Fruit fly (Drosophila melanogaster) whole organism, embryonic: ENCODE results near the gene AstA.

ENCODE experiments used
- Bteb2 ChIP-seq: fragments of 200-800 bp; sonication (Bioruptor generic); optimal IDR thresholded peaks from 2 replicates; lab custom pipeline; 2016; ENCODE audit warnings: missing biosample characterization, missing genetic modification characterization
- CG10147 ChIP-seq: fragments of 200-800 bp; sonication (Bioruptor generic); optimal IDR thresholded peaks from 2 replicates; lab custom pipeline; 2019; ENCODE audit warnings: missing biosample characterization, mild to moderate bottlenecking, missing genetic modification characterization, moderate library complexity
- CG11560 ChIP-seq: fragments of 200-800 bp; sonication (Bioruptor generic); IDR thresholded peaks from 3 replicates; pipeline ENCODE4 v1.3.6; 2022; ENCODE audit warnings: missing biosample characterization, missing genetic modification characterization
- CG11696 ChIP-seq: fragments of 200-800 bp; sonication (Bioruptor generic); IDR thresholded peaks from 2 replicates; pipeline ENCODE4 v1.3.6; 2022; ENCODE audit warnings: missing biosample characterization, missing genetic modification characterization
- CG12219 ChIP-seq: fragments of 200-800 bp; sonication (Bioruptor generic); optimal IDR thresholded peaks from 3 replicates; lab custom pipeline; 2018; ENCODE audit warnings: missing biosample characterization, mild to moderate bottlenecking, missing genetic modification characterization
- CG14441 ChIP-seq: fragments of 200-800 bp; sonication (Bioruptor generic); IDR thresholded peaks from 2 replicates; pipeline ENCODE4 v1.3.6; 2022; ENCODE audit warnings: missing biosample characterization, missing genetic modification characterization
- CG14710 ChIP-seq: fragments of 200-800 bp; sonication (Bioruptor generic); optimal IDR thresholded peaks from 3 replicates; lab custom pipeline; 2019; ENCODE audit warnings: missing biosample characterization, mild to moderate bottlenecking, missing genetic modification characterization, moderate library complexity
- CG14860 ChIP-seq: fragments of 200-800 bp; sonication (Bioruptor generic); IDR thresholded peaks from 3 replicates; pipeline ENCODE4 v1.3.6; 2022; ENCODE audit warnings: missing biosample characterization, missing genetic modification characterization; ENCODE audit not compliant: partially characterized antibody
- CG15073 ChIP-seq: fragments of 200-800 bp; sonication (Bioruptor generic); optimal IDR thresholded peaks from 2 replicates; lab custom pipeline; 2016; ENCODE audit warnings: missing biosample characterization, missing genetic modification characterization
- CG1647 ChIP-seq: fragments of 200-800 bp; sonication (Bioruptor generic); optimal IDR thresholded peaks from 3 replicates; lab custom pipeline; 2016; ENCODE audit warnings: missing biosample characterization, missing genetic modification characterization
- CG16779 ChIP-seq: fragments of 200-800 bp; sonication (Bioruptor generic); IDR thresholded peaks from 2 replicates; pipeline ENCODE4 v1.3.6; 2022; ENCODE audit warnings: missing biosample characterization, missing genetic modification characterization
- CG17328 ChIP-seq: fragments of 200-800 bp; sonication (Bioruptor generic); IDR thresholded peaks from 2 replicates; pipeline ENCODE4 v1.3.6; 2022; ENCODE audit warnings: missing biosample characterization, missing genetic modification characterization
- CG17829 ChIP-seq: fragments of 200-800 bp; optimal IDR thresholded peaks from 2 replicates; lab custom pipeline; 2019; ENCODE audit warnings: missing biosample characterization, mild to moderate bottlenecking, missing genetic modification characterization, moderate library complexity
- CG2712 ChIP-seq: fragments of 200-800 bp; optimal IDR thresholded peaks from 3 replicates; lab custom pipeline; 2019; ENCODE audit warnings: missing biosample characterization, mild to moderate bottlenecking, missing genetic modification characterization, moderate library complexity
- CG3163 ChIP-seq: fragments of 200-800 bp; sonication (Bioruptor generic); optimal IDR thresholded peaks from 3 replicates; lab custom pipeline; 2016; ENCODE audit warnings: missing biosample characterization, missing genetic modification characterization
- CG3847 ChIP-seq: fragments of 200-800 bp; sonication (Bioruptor generic); IDR thresholded peaks from 2 replicates; pipeline ENCODE4 v1.3.6; 2022; ENCODE audit warnings: missing biosample characterization, missing genetic modification characterization
- CG6689 ChIP-seq: fragments of 200-800 bp; sonication (Bioruptor generic); IDR thresholded peaks from 2 replicates; pipeline ENCODE4 v1.3.6; 2022; ENCODE audit warnings: missing biosample characterization, missing genetic modification characterization
- CG7963 ChIP-seq: fragments of 200-800 bp; sonication (Bioruptor generic); IDR thresholded peaks from 3 replicates; pipeline ENCODE4 v1.3.6; 2022; ENCODE audit warnings: missing biosample characterization, missing genetic modification characterization; ENCODE audit not compliant: partially characterized antibody
- CG8089 ChIP-seq: fragments of 200-800 bp; sonication (Bioruptor generic); optimal IDR thresholded peaks from 3 replicates; lab custom pipeline; 2016; ENCODE audit warnings: missing biosample characterization, missing genetic modification characterization
- Dad ChIP-seq: fragments of 200-800 bp; sonication (Bioruptor generic); optimal IDR thresholded peaks from 3 replicates; lab custom pipeline; 2016; ENCODE audit warnings: missing biosample characterization, missing genetic modification characterization
- Doc2 ChIP-seq: fragments of 200-800 bp; sonication (Bioruptor generic); IDR thresholded peaks from 2 replicates; pipeline ENCODE4 v1.3.6; 2022; ENCODE audit warnings: missing biosample characterization, missing genetic modification characterization
- Eip74EF ChIP-seq, 2 experiments: fragments of 200-800 bp in 1 of 2; fragments of >200 bp in 1 of 2; sonication (Bioruptor generic) in 1 of 2; optimal IDR thresholded peaks; 2 replicates each; lab custom pipeline; 2017 to 2019; ENCODE audit warnings: missing biosample characterization in 2 of 2, missing genetic modification characterization in 2 of 2, mild to moderate bottlenecking in 1 of 2, moderate library complexity in 1 of 2
- Kr ChIP-seq: fragments of 200-800 bp; sonication (Bioruptor generic); optimal IDR thresholded peaks from 2 replicates; lab custom pipeline; 2017; ENCODE audit warnings: missing biosample characterization, mild to moderate bottlenecking, missing genetic modification characterization
- Med ChIP-seq: fragments of 200-800 bp; sonication (Bioruptor generic); peaks from one replicate; lab custom pipeline; 2016; ENCODE audit warnings: missing biosample characterization, missing genetic modification characterization, mild to moderate bottlenecking, inconsistent platforms, moderate library complexity
- NK7.1 ChIP-seq: fragments of 200-800 bp; sonication (Bioruptor generic); optimal IDR thresholded peaks from 3 replicates; lab custom pipeline; 2016; ENCODE audit warnings: missing biosample characterization, missing genetic modification characterization
- Nf-YB ChIP-seq: fragments of 200-800 bp; sonication (Bioruptor generic); optimal IDR thresholded peaks from 3 replicates; lab custom pipeline; 2019; ENCODE audit warnings: missing biosample characterization, mild to moderate bottlenecking, missing genetic modification characterization, moderate library complexity
- Oaz ChIP-seq: fragments of 200-800 bp; sonication (Bioruptor generic); IDR thresholded peaks from 2 replicates; pipeline ENCODE4 v1.3.6; 2022; ENCODE audit warnings: missing biosample characterization, missing genetic modification characterization
- Pdp1 ChIP-seq, 2 experiments: fragments of 200-800 bp; sonication (Bioruptor generic); optimal IDR thresholded peaks; 3 replicates each; lab custom pipeline; 2016; ENCODE audit warnings: missing biosample characterization in 2 of 2, missing genetic modification characterization in 2 of 2, mild to moderate bottlenecking in 1 of 2, moderate library complexity in 1 of 2
- Rfx ChIP-seq: fragments of 200-800 bp; sonication (Bioruptor generic); IDR thresholded peaks from 2 replicates; pipeline ENCODE4 v1.3.6; 2022; ENCODE audit warnings: missing biosample characterization, missing genetic modification characterization
- Scr ChIP-seq: fragments of 200-800 bp; sonication (Bioruptor generic); IDR thresholded peaks from 2 replicates; pipeline ENCODE4 v1.3.6; 2022; ENCODE audit warnings: missing biosample characterization, missing genetic modification characterization; ENCODE audit not compliant: partially characterized antibody
- Trl ChIP-seq, 3 experiments: fragments of >200 bp in 2 of 3; fragments of 200-800 bp in 1 of 3; sonication (Bioruptor generic) in 1 of 3; optimal IDR thresholded peaks; 2 replicates in 1 of 3; 3 replicates in 2 of 3; lab custom pipeline; 2016 to 2017; ENCODE audit warnings: missing biosample characterization in 1 of 3, missing genetic modification characterization in 1 of 3
- Usf ChIP-seq: fragments of 200-800 bp; sonication (Bioruptor generic); optimal IDR thresholded peaks from 2 replicates; lab custom pipeline; 2017; ENCODE audit warnings: missing genotype, missing biosample characterization, missing genetic modification characterization
- ab ChIP-seq: fragments of 200-800 bp; sonication (Bioruptor generic); optimal IDR thresholded peaks from 2 replicates; lab custom pipeline; 2016; ENCODE audit warnings: missing biosample characterization, missing genetic modification characterization
- al ChIP-seq: fragments of 200-800 bp; sonication (Bioruptor generic); IDR thresholded peaks from 2 replicates; pipeline ENCODE4 v1.3.6; 2022; ENCODE audit warnings: missing biosample characterization, missing genetic modification characterization
- aop ChIP-seq: fragments of 200-800 bp; sonication (Bioruptor generic); IDR thresholded peaks from 2 replicates; pipeline ENCODE4 v1.3.6; 2022; ENCODE audit warnings: missing biosample characterization, missing genetic modification characterization
- ase ChIP-seq: fragments of 200-800 bp; sonication (Bioruptor generic); IDR thresholded peaks from 3 replicates; pipeline ENCODE4 v1.3.6; 2022; ENCODE audit warnings: missing biosample characterization, missing genetic modification characterization
- fd102C ChIP-seq: fragments of 200-800 bp; sonication (Bioruptor generic); optimal IDR thresholded peaks from 2 replicates; lab custom pipeline; 2018; ENCODE audit warnings: missing biosample characterization, mild to moderate bottlenecking, missing genetic modification characterization, moderate library complexity
- fd3F ChIP-seq: fragments of 200-800 bp; sonication (Bioruptor generic); optimal IDR thresholded peaks from 2 replicates; lab custom pipeline; 2018; ENCODE audit warnings: missing biosample characterization, mild to moderate bottlenecking, missing genetic modification characterization, moderate library complexity
- gce ChIP-seq: fragments of 200-800 bp; sonication (Bioruptor generic); IDR thresholded peaks from 3 replicates; pipeline ENCODE4 v1.3.6; 2022; ENCODE audit warnings: missing biosample characterization, missing genetic modification characterization
- gsb-n ChIP-seq: fragments of 200-800 bp; sonication (Bioruptor generic); optimal IDR thresholded peaks from 3 replicates; lab custom pipeline; 2018; ENCODE audit warnings: missing biosample characterization, mild to moderate bottlenecking, missing genetic modification characterization
- lov ChIP-seq, 2 experiments: fragments of 200-800 bp in 1 of 2; fragments of >200 bp in 1 of 2; sonication (Bioruptor generic) in 1 of 2; IDR thresholded peaks in 1 of 2; optimal IDR thresholded peaks in 1 of 2; 2 replicates in 1 of 2; 3 replicates in 1 of 2; pipeline versions ENCODE4 v1.3.6 to Lab custom; 2017 to 2022; ENCODE audit warnings: missing biosample characterization in 1 of 2, missing genetic modification characterization in 1 of 2
- maf-S ChIP-seq: fragments of 200-800 bp; sonication (Bioruptor generic); optimal IDR thresholded peaks from 2 replicates; lab custom pipeline; 2016; ENCODE audit warnings: missing biosample characterization, missing genetic modification characterization
- mld ChIP-seq: fragments of 200-800 bp; sonication (Bioruptor generic); IDR thresholded peaks from 3 replicates; pipeline ENCODE4 v1.3.6; 2022; ENCODE audit warnings: missing biosample characterization, missing genetic modification characterization; ENCODE audit not compliant: partially characterized antibody
- odd ChIP-seq: fragments of 200-800 bp; sonication (Bioruptor generic); optimal IDR thresholded peaks from 2 replicates; lab custom pipeline; 2017; ENCODE audit warnings: missing biosample characterization, mild to moderate bottlenecking, missing genetic modification characterization
- pita ChIP-seq: fragments of 200-800 bp; sonication (Bioruptor generic); optimal IDR thresholded peaks from 2 replicates; lab custom pipeline; 2017; ENCODE audit warnings: missing biosample characterization, mild to moderate bottlenecking, missing genetic modification characterization
- sd ChIP-seq: fragments of 200-800 bp; sonication (Bioruptor generic); optimal IDR thresholded peaks from 3 replicates; lab custom pipeline; 2018; ENCODE audit warnings: missing biosample characterization, mild to moderate bottlenecking, missing genetic modification characterization, moderate library complexity
- slou ChIP-seq: fragments of 200-800 bp; sonication (Bioruptor generic); optimal IDR thresholded peaks from 3 replicates; lab custom pipeline; 2016; ENCODE audit warnings: missing biosample characterization, missing genetic modification characterization
- ssp ChIP-seq: fragments of 200-800 bp; sonication (Bioruptor generic); IDR thresholded peaks from 2 replicates; pipeline ENCODE4 v1.3.6; 2022; ENCODE audit warnings: missing biosample characterization, missing genetic modification characterization
- trem ChIP-seq: fragments of 200-800 bp; optimal IDR thresholded peaks from 3 replicates; lab custom pipeline; 2019; ENCODE audit warnings: missing biosample characterization, mild to moderate bottlenecking, missing genetic modification characterization, moderate library complexity

AstA gene

dm6 chr3R:24787042-24787565 is 22.2 kb upstream of the AstA start, which contains the start of gene CG5805 (continued):
- TF ChIP-seq CG2712 (tag; lab: Kevin White, UChicago) (peak; percentile 70), Doc2 (GFP tag; lab: Robert Waterston, UW) (0 out of 2 replicates have a peak, but pooled peaks have one; percentile 44), Trl (optimal IDR thresholded peaks at IDR 0.05; lab: Kevin White, UChicago) (peak in 1 of 2 experiments; percentile 18), Trl (GFP tag; optimal IDR thresholded peaks at IDR 0.05; lab: Kevin White, UChicago) (peak; percentile 71), CG12219 (GFP tag; lab: Kevin White, UChicago) (peak; percentile 79), Oaz (GFP tag; lab: Robert Waterston, UW) (peak; percentile 55), CG6689 (peak; percentile 70), NK7.1 (peak; percentile 70), trem (tag; lab: Kevin White, UChicago) (peak; percentile 71), CG3163 (GFP tag; lab: Kevin White, UChicago) (peak; percentile 85), CG17829 (peak; percentile 65), odd (GFP tag; lab: Kevin White, UChicago) (peak; percentile 84), CG7963 (GFP tag; lab: Robert Waterston, UW) (no peak), Nf-YB (GFP tag; lab: Kevin White, UChicago) (no peak), CG3847 (peak; percentile 90), Rfx (GFP tag; lab: Robert Waterston, UW) (peak; percentile 94), gce (peak; percentile 71; the same call in 1 of the 3 replicates), al (GFP tag; lab: Robert Waterston, UW) (peak; percentile 84), ssp (GFP tag; lab: Robert Waterston, UW) (peak; percentile 52; the same call in 1 of the 2 replicates), mld (GFP tag; lab: Robert Waterston, UW) (no peak), slou (peak; percentile 58), CG8089 (GFP tag; lab: Kevin White, UChicago) (peak; percentile 65), maf-S (GFP tag; lab: Kevin White, UChicago) (peak; percentile 65), pita (peak; percentile 64), fd3F (GFP tag; lab: Kevin White, UChicago) (peak; percentile 80), Bteb2 (GFP tag; lab: Kevin White, UChicago) (peak; percentile 82), CG14710 (tag; lab: Kevin White, UChicago) (peak; percentile 80), lov (optimal IDR thresholded peaks at IDR 0.05; lab: Kevin White, UChicago) (no peak), lov (GFP tag; IDR thresholded peaks at IDR 0.05; lab: Robert Waterston, UW) (peak; percentile 92), gsb-n (tag; lab: Kevin White, UChicago) (peak; percentile 55), CG16779 (GFP tag; lab: Robert Waterston, UW) (peak; percentile 55; the same call in 1 of the 2 replicates), sd (tag; lab: Kevin White, UChicago) (peak; percentile 66), ab (GFP tag; lab: Kevin White, UChicago) (no peak), CG11696 (GFP tag; lab: Robert Waterston, UW) (peak; percentile 28; the same call in 1 of the 2 replicates), CG17328 (GFP tag; lab: Robert Waterston, UW) (peak; percentile 89), Eip74EF (GFP tag; optimal IDR thresholded peaks at IDR 0.05; lab: Kevin White, UChicago) (peak in 1 of 2 experiments; percentile 36), Med (GFP tag; lab: Kevin White, UChicago) (peak; percentile 98), aop (GFP tag; lab: Robert Waterston, UW) (no peak), Pdp1 (GFP tag; optimal IDR thresholded peaks at IDR 0.05; lab: Kevin White, UChicago) (peak; percentile 46 to 97), ase (GFP tag; lab: Robert Waterston, UW) (peak; percentile 81), Kr (no peak), CG14860 (GFP tag; lab: Robert Waterston, UW) (no peak), fd102C (GFP tag; lab: Kevin White, UChicago) (peak; percentile 49), CG10147 (peak; percentile 80), CG11560 (tag; lab: Robert Waterston, UW) (no peak; the same call in 2 of the 3 replicates), Usf (GFP tag; lab: Kevin White, UChicago) (peak; percentile 67), CG14441 (GFP tag; lab: Robert Waterston, UW) (peak; percentile 72), CG1647 (GFP tag; lab: Kevin White, UChicago) (peak; percentile 66), Scr (GFP tag; lab: Robert Waterston, UW) (peak; percentile 21; the same call in 1 of the 2 replicates), CG15073 (no peak), Dad (GFP tag; lab: Kevin White, UChicago) (peak; percentile 60)
